Fruit fly (Drosophila melanogaster): Measurements from ENCODE around the gene CG7094.

DNA sequence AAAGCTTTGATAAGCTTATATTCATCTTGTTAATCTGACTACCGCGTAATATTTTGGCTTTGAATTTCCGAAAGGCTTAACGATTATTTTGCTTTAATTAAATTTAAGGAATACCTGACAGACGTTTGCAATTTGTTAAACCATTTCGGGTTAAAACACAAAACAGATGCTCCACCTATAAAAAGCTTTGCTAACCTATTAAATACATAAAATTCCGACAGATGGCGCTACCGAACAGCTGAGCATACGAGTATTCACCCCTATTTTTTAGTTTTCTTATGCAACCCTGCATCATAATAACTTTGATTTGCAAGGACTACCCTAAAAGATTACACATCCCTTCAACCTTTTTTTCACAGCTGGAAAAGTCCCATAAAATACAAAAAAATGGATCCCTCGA, 34.3 kb upstream of the CG7094 start:
- no peak for TF ChIP-seq lz (GFP tag; optimal IDR thresholded peaks at IDR 0.05)
- TF ChIP-seq CG6854 (GFP tag; optimal IDR thresholded peaks at IDR 0.05): no peak
- no peak for TF ChIP-seq fd85E (GFP tag; optimal IDR thresholded peaks at IDR 0.05)
- no peak for TF ChIP-seq Eip93F (GFP tag; optimal IDR thresholded peaks at IDR 0.05)
- TF ChIP-seq CG1621 (tag; optimal IDR thresholded peaks at IDR 0.05): no peak
- TF ChIP-seq Hr4 (GFP tag; optimal IDR thresholded peaks at IDR 0.05): no peak
- TF ChIP-seq Hr39 (GFP tag; optimal IDR thresholded peaks at IDR 0.05): no peak
- no peak for TF ChIP-seq salr (GFP tag; optimal IDR thresholded peaks at IDR 0.05)
- no peak for TF ChIP-seq CG6808 (GFP tag; optimal IDR thresholded peaks at IDR 0.05)
- TF ChIP-seq CG32006 (GFP tag; optimal IDR thresholded peaks at IDR 0.05): no peak
- TF ChIP-seq dsx (GFP tag; optimal IDR thresholded peaks at IDR 0.05; ENCODE audit: poor library complexity, severe bottlenecking): no peak
- TF ChIP-seq CG10669 (GFP tag; optimal IDR thresholded peaks at IDR 0.05): no peak
- TF ChIP-seq OdsH (GFP tag; optimal IDR thresholded peaks at IDR 0.05): no peak
- TF ChIP-seq CG16779 (tag; optimal IDR thresholded peaks at IDR 0.05): no peak

Measured in whole organism, prepupa.